Fruit fly (Drosophila melanogaster) whole organism, prepupa: ENCODE measurements around the gene Nlg4.
A peak's percentile ranks its signal among the peaks of the same experiment; 100 is the strongest.

ENCODE experiments used
- Blimp-1 ChIP-seq: fragments of 200-800 bp; sonication (Bioruptor generic); optimal IDR thresholded peaks from 3 replicates; lab custom pipeline; 2017; ENCODE audit warnings: missing biosample characterization, missing genetic modification characterization, mild to moderate bottlenecking, moderate library complexity, missing genetic modification reagents
- CG10631 ChIP-seq: fragments of 200-800 bp; sonication (Bioruptor generic); optimal IDR thresholded peaks from 2 replicates; lab custom pipeline; 2016; ENCODE audit warnings: missing biosample characterization, missing genetic modification characterization
- CG11294 ChIP-seq: fragments of 200-800 bp; sonication (Bioruptor generic); IDR thresholded peaks from 2 replicates; pipeline ENCODE4 v1.3.6; 2022; ENCODE audit warnings: missing biosample characterization, missing genetic modification characterization
- CG15336 ChIP-seq: fragments of 200-800 bp; sonication (Bioruptor generic); IDR thresholded peaks from 2 replicates; pipeline ENCODE4 v1.3.6; 2022; ENCODE audit warnings: missing biosample characterization, missing genetic modification characterization
- CG16779 ChIP-seq: fragments of 200-800 bp; sonication (Bioruptor generic); optimal IDR thresholded peaks from 3 replicates; lab custom pipeline; 2017; ENCODE audit warnings: missing biosample characterization, mild to moderate bottlenecking, missing genetic modification characterization
- CG31627 ChIP-seq: fragments of 200-800 bp; sonication (Bioruptor generic); optimal IDR thresholded peaks from 3 replicates; lab custom pipeline; 2016; ENCODE audit warnings: missing biosample characterization, missing genetic modification characterization
- CG32006 ChIP-seq: fragments of 200-800 bp; sonication (Bioruptor generic); optimal IDR thresholded peaks from 3 replicates; lab custom pipeline; 2017; ENCODE audit warnings: missing biosample characterization, mild to moderate bottlenecking, missing genetic modification characterization
- CG34406 ChIP-seq: fragments of 200-800 bp; sonication (Bioruptor generic); optimal IDR thresholded peaks from 3 replicates; lab custom pipeline; 2016; ENCODE audit warnings: missing biosample characterization, missing genetic modification characterization
- CG4318 ChIP-seq: fragments of 200-800 bp; sonication (Bioruptor generic); optimal IDR thresholded peaks from 3 replicates; lab custom pipeline; 2017; ENCODE audit warnings: missing biosample characterization, mild to moderate bottlenecking, missing genetic modification characterization
- CG6276 ChIP-seq: fragments of 200-800 bp; sonication (Bioruptor generic); optimal IDR thresholded peaks from 2 replicates; lab custom pipeline; 2017; ENCODE audit warnings: missing biosample characterization, mild to moderate bottlenecking, missing genetic modification characterization
- CG6792 ChIP-seq: fragments of 200-800 bp; sonication (Bioruptor generic); optimal IDR thresholded peaks from 3 replicates; lab custom pipeline; 2016; ENCODE audit warnings: missing biosample characterization, missing genetic modification characterization
- CG6808 ChIP-seq: fragments of 200-800 bp; sonication (Bioruptor generic); optimal IDR thresholded peaks from 3 replicates; lab custom pipeline; 2017; ENCODE audit warnings: missing biosample characterization, missing genetic modification characterization, mild to moderate bottlenecking, moderate library complexity, missing genetic modification reagents
- CG6854 ChIP-seq: fragments of 200-800 bp; sonication (Bioruptor generic); optimal IDR thresholded peaks from 2 replicates; lab custom pipeline; 2017; ENCODE audit warnings: missing biosample characterization, mild to moderate bottlenecking, missing genetic modification characterization
- CG7368 ChIP-seq: fragments of 200-800 bp; sonication (Bioruptor generic); optimal IDR thresholded peaks from 3 replicates; lab custom pipeline; 2016; ENCODE audit warnings: missing biosample characterization, missing genetic modification characterization
- CG8119 ChIP-seq: fragments of 200-800 bp; sonication (Bioruptor generic); IDR thresholded peaks from 3 replicates; pipeline ENCODE4 v1.3.6; 2022; ENCODE audit warnings: missing biosample characterization, missing genetic modification characterization
- CG8319 ChIP-seq: fragments of 200-800 bp; sonication (Bioruptor generic); optimal IDR thresholded peaks from 3 replicates; lab custom pipeline; 2016; ENCODE audit warnings: missing biosample characterization, missing genetic modification characterization
- CG8632 ChIP-seq: fragments of 200-800 bp; sonication (Bioruptor generic); optimal IDR thresholded peaks from 3 replicates; lab custom pipeline; 2016; ENCODE audit warnings: missing biosample characterization, missing genetic modification characterization
- CG9139 ChIP-seq: fragments of 200-800 bp; sonication (Bioruptor generic); optimal IDR thresholded peaks from 3 replicates; lab custom pipeline; 2017; ENCODE audit warnings: missing biosample characterization, mild to moderate bottlenecking, missing genetic modification characterization
- Eip75B ChIP-seq: fragments of 200-800 bp; sonication (Bioruptor generic); optimal IDR thresholded peaks from 3 replicates; lab custom pipeline; 2016; ENCODE audit warnings: missing biosample characterization, missing genetic modification characterization
- Eip78C ChIP-seq: fragments of 200-800 bp; sonication (Bioruptor generic); peaks from one replicate; lab custom pipeline; 2016; ENCODE audit warnings: missing biosample characterization, missing genetic modification characterization
- Eip93F ChIP-seq: fragments of 200-800 bp; sonication (Bioruptor generic); optimal IDR thresholded peaks from 2 replicates; lab custom pipeline; 2016; ENCODE audit warnings: missing biosample characterization, mild to moderate bottlenecking, missing genetic modification characterization
- Ets21C ChIP-seq: fragments of 200-800 bp; sonication (Bioruptor generic); optimal IDR thresholded peaks from 3 replicates; lab custom pipeline; 2016; ENCODE audit warnings: missing biosample characterization, missing genetic modification characterization
- Ets96B ChIP-seq: fragments of 200-800 bp; optimal IDR thresholded peaks from 2 replicates; lab custom pipeline; 2019; ENCODE audit warnings: missing biosample characterization, mild to moderate bottlenecking, missing genetic modification characterization, moderate library complexity
- Hr38 ChIP-seq: sonication (Bioruptor generic); optimal IDR thresholded peaks from 2 replicates; lab custom pipeline; 2016; ENCODE audit warnings: missing biosample characterization, missing genetic modification characterization
- Hr4 ChIP-seq: fragments of 200-800 bp; sonication (Bioruptor generic); optimal IDR thresholded peaks from 3 replicates; lab custom pipeline; 2016; ENCODE audit warnings: missing biosample characterization, missing genetic modification characterization
- OdsH ChIP-seq: fragments of 200-800 bp; sonication (Bioruptor generic); optimal IDR thresholded peaks from 3 replicates; lab custom pipeline; 2016; ENCODE audit warnings: missing biosample characterization, missing genetic modification characterization
- Sox102F ChIP-seq: fragments of 200-800 bp; sonication (Bioruptor generic); optimal IDR thresholded peaks from 2 replicates; lab custom pipeline; 2016; ENCODE audit warnings: missing biosample characterization, mild to moderate bottlenecking, missing genetic modification characterization
- Sox14 ChIP-seq: fragments of 200-800 bp; sonication (Bioruptor generic); optimal IDR thresholded peaks from 3 replicates; lab custom pipeline; 2016; ENCODE audit warnings: missing biosample characterization, missing genetic modification characterization
- Sox15 ChIP-seq: fragments of 200-800 bp; sonication (Bioruptor generic); optimal IDR thresholded peaks from 3 replicates; lab custom pipeline; 2016; ENCODE audit warnings: missing biosample characterization, missing genetic modification characterization
- acj6 ChIP-seq: fragments of 200-800 bp; sonication (Bioruptor generic); optimal IDR thresholded peaks from 3 replicates; lab custom pipeline; 2016; ENCODE audit warnings: missing biosample characterization, missing genetic modification characterization
- cyc ChIP-seq: fragments of 200-800 bp; sonication (Bioruptor generic); optimal IDR thresholded peaks from 3 replicates; lab custom pipeline; 2016; ENCODE audit warnings: missing biosample characterization, missing genetic modification characterization
- dac ChIP-seq: fragments of 200-800 bp; sonication (Bioruptor generic); optimal IDR thresholded peaks from 2 replicates; lab custom pipeline; 2017; ENCODE audit warnings: missing biosample characterization, mild to moderate bottlenecking, missing genetic modification characterization
- dsx ChIP-seq: fragments of 200-800 bp; optimal IDR thresholded peaks from 3 replicates; lab custom pipeline; 2019; ENCODE audit warnings: missing biosample characterization, mild to moderate bottlenecking, missing genetic modification characterization, moderate library complexity; ENCODE audit not compliant: poor library complexity, severe bottlenecking
- eg ChIP-seq: fragments of 200-800 bp; sonication (Bioruptor generic); IDR thresholded peaks from 3 replicates; pipeline ENCODE4 v1.3.6; 2022; ENCODE audit warnings: missing biosample characterization, missing genetic modification characterization
- esn ChIP-seq: fragments of 200-800 bp; sonication (Bioruptor generic); optimal IDR thresholded peaks from 2 replicates; lab custom pipeline; 2016; ENCODE audit warnings: missing biosample characterization, mild to moderate bottlenecking, missing genetic modification characterization, moderate library complexity
- fd85E ChIP-seq: fragments of 200-800 bp; sonication (Bioruptor generic); optimal IDR thresholded peaks from 3 replicates; lab custom pipeline; 2016; ENCODE audit warnings: missing biosample characterization, missing genetic modification characterization
- fkh ChIP-seq: fragments of 200-800 bp; sonication (Bioruptor generic); optimal IDR thresholded peaks from 3 replicates; lab custom pipeline; 2017; ENCODE audit warnings: missing biosample characterization, mild to moderate bottlenecking, missing genetic modification characterization, moderate library complexity
- lz ChIP-seq: fragments of 200-800 bp; sonication (Bioruptor generic); optimal IDR thresholded peaks from 3 replicates; lab custom pipeline; 2016; ENCODE audit warnings: missing biosample characterization, missing genetic modification characterization
- net ChIP-seq: fragments of 200-800 bp; sonication (Bioruptor generic); optimal IDR thresholded peaks from 3 replicates; lab custom pipeline; 2016; ENCODE audit warnings: missing biosample characterization, missing genetic modification characterization
- pdm3 ChIP-seq: fragments of 200-800 bp; sonication (Bioruptor generic); optimal IDR thresholded peaks from 3 replicates; lab custom pipeline; 2016; ENCODE audit warnings: missing biosample characterization, missing genetic modification characterization
- salr ChIP-seq, 2 experiments: fragments of 200-800 bp; sonication (Bioruptor generic); optimal IDR thresholded peaks; 3 replicates each; lab custom pipeline; 2016 to 2018; ENCODE audit warnings: missing biosample characterization in 2 of 2, missing genetic modification characterization in 2 of 2, mild to moderate bottlenecking in 1 of 2
- spab ChIP-seq: fragments of 200-800 bp; sonication (Bioruptor generic); optimal IDR thresholded peaks from 2 replicates; lab custom pipeline; 2017; ENCODE audit warnings: missing biosample characterization, mild to moderate bottlenecking, missing genetic modification characterization, missing genetic modification reagents
- ss ChIP-seq, 2 experiments: fragments of 200-800 bp; sonication (Bioruptor generic); optimal IDR thresholded peaks; 2 replicates in 1 of 2; 3 replicates in 1 of 2; lab custom pipeline; 2017 to 2018; ENCODE audit warnings: mild to moderate bottlenecking in 2 of 2, missing biosample characterization in 2 of 2, missing genetic modification characterization in 2 of 2, moderate library complexity in 1 of 2
- topi ChIP-seq: fragments of 200-800 bp; sonication (Bioruptor generic); optimal IDR thresholded peaks from 3 replicates; lab custom pipeline; 2016; ENCODE audit warnings: missing biosample characterization, missing genetic modification characterization
- vri ChIP-seq: fragments of 200-800 bp; sonication (Bioruptor generic); optimal IDR thresholded peaks from 3 replicates; lab custom pipeline; 2016; ENCODE audit warnings: missing biosample characterization, mild to moderate bottlenecking, missing genetic modification characterization

The Nlg4 gene

dm6 chr3R:20256278-20256979, 51.8 kb downstream of the Nlg4 start (continued):
- TF ChIP-seq ss (GFP tag; optimal IDR thresholded peaks at IDR 0.05; lab: Kevin White, UChicago): no peak
- peak; percentile 40 for TF ChIP-seq CG6808 (GFP tag; lab: Kevin White, UChicago)
- TF ChIP-seq esn (GFP tag; lab: Kevin White, UChicago): peak; percentile 26
- no peak for TF ChIP-seq topi
- no peak for TF ChIP-seq Eip75B (GFP tag; lab: Kevin White, UChicago)
- TF ChIP-seq Eip93F (GFP tag; lab: Kevin White, UChicago): no peak
- no peak for TF ChIP-seq Eip78C (GFP tag; lab: Kevin White, UChicago)
- peak; percentile 24 for TF ChIP-seq net (GFP tag; lab: Kevin White, UChicago)
- TF ChIP-seq CG8119 (GFP tag; lab: Robert Waterston, UW): no peak
- peak; percentile 27 for TF ChIP-seq pdm3
- no peak for TF ChIP-seq dac (GFP tag; lab: Kevin White, UChicago)
- TF ChIP-seq dsx (GFP tag; lab: Kevin White, UChicago): no peak
- no peak for TF ChIP-seq spab (GFP tag; lab: Kevin White, UChicago)
- no peak for TF ChIP-seq CG31627 (GFP tag; lab: Kevin White, UChicago)
- peak; percentile 11 for TF ChIP-seq OdsH (GFP tag; lab: Kevin White, UChicago)
- no peak for TF ChIP-seq eg
- TF ChIP-seq CG15336 (GFP tag; lab: Robert Waterston, UW): no peak
- TF ChIP-seq Sox14: no peak
- TF ChIP-seq vri (GFP tag; lab: Kevin White, UChicago): no peak
- TF ChIP-seq salr (GFP tag; optimal IDR thresholded peaks at IDR 0.05; lab: Kevin White, UChicago): no peak
- TF ChIP-seq CG16779: no peak
- no peak for TF ChIP-seq Ets21C (GFP tag; lab: Kevin White, UChicago)
- TF ChIP-seq CG4318: no peak
- TF ChIP-seq CG6276 (GFP tag; lab: Kevin White, UChicago): no peak
- TF ChIP-seq CG32006 (GFP tag; lab: Kevin White, UChicago): peak; percentile 34
- peak; percentile 46 for TF ChIP-seq CG10631 (GFP tag; lab: Kevin White, UChicago)
- no peak for TF ChIP-seq Sox15 (GFP tag; lab: Kevin White, UChicago)
- TF ChIP-seq CG8319 (GFP tag; lab: Kevin White, UChicago): no peak
- TF ChIP-seq cyc (GFP tag; lab: Kevin White, UChicago): no peak
- TF ChIP-seq CG6854 (GFP tag; lab: Kevin White, UChicago): no peak
- no peak for TF ChIP-seq fd85E (GFP tag; lab: Kevin White, UChicago)
- TF ChIP-seq CG7368 (GFP tag; lab: Kevin White, UChicago): no peak

DNA sequence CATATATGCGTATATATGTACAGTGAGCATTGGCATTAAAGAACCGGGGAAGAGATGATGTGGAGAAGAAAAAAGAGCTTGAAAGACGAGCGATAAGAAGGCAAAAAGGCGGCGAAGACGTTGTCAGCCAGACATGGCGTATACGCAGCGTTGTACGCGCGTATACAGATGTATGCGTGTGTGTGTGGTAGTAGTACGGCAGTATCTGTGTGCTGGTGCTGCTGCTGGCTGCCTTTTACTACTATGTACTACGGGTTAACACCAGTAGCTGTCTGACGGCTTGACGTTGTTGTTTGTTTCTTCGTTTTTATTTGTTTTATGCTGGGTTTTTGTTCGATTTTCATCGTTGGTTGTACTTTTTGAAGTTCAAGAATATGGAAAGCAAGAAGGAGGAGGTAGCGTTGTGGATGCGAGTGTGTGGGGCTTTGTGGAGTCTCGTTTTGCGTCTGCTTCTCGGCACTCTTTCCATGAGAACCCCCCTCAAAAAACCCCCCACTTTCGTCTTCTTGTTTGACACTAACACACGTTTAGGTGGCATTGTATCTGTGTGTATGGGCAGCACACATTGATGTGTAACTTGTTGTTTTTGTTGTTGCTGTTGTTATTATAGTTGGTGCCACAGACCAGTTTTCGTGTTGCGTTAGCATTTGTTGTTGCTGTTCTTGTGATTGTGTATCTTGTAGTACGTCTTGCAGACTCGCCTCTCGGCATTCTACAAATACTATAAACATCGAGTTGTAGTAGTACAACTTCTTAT, 52.7 kb downstream of the Nlg4 start:
- no peak for TF ChIP-seq fd85E (GFP tag; lab: Kevin White, UChicago)
- TF ChIP-seq net (GFP tag; lab: Kevin White, UChicago): no peak
- TF ChIP-seq Eip75B (GFP tag; lab: Kevin White, UChicago): peak; percentile 16
- peak in 1 of 2 experiments; percentile 52 for TF ChIP-seq salr (GFP tag; optimal IDR thresholded peaks at IDR 0.05; lab: Kevin White, UChicago)
- peak; percentile 75 for TF ChIP-seq CG6808 (GFP tag; lab: Kevin White, UChicago)
- no peak for TF ChIP-seq CG8632 (GFP tag; lab: Kevin White, UChicago)
- no peak for TF ChIP-seq Sox14
- peak; percentile 62 for TF ChIP-seq CG6276 (GFP tag; lab: Kevin White, UChicago)
- TF ChIP-seq Sox102F: no peak
- peak; percentile 71 for TF ChIP-seq spab (GFP tag; lab: Kevin White, UChicago)
- TF ChIP-seq CG34406 (GFP tag; lab: Kevin White, UChicago): no peak
- peak; percentile 72 for TF ChIP-seq Eip78C (GFP tag; lab: Kevin White, UChicago)
- TF ChIP-seq CG32006 (GFP tag; lab: Kevin White, UChicago): no peak
- TF ChIP-seq Blimp-1: no peak
- TF ChIP-seq pdm3: no peak
- no peak for TF ChIP-seq Sox15 (GFP tag; lab: Kevin White, UChicago)
- TF ChIP-seq CG6792: no peak
- TF ChIP-seq CG16779: peak; percentile 68
- TF ChIP-seq CG10631 (GFP tag; lab: Kevin White, UChicago): no peak
- no peak for TF ChIP-seq topi
- no peak for TF ChIP-seq CG31627 (GFP tag; lab: Kevin White, UChicago)
- no peak for TF ChIP-seq acj6 (GFP tag; lab: Kevin White, UChicago)
- no peak for TF ChIP-seq lz
- TF ChIP-seq fkh: peak; percentile 93
- TF ChIP-seq CG11294 (GFP tag; lab: Robert Waterston, UW): no peak
- peak; percentile 77 for TF ChIP-seq CG9139 (GFP tag; lab: Kevin White, UChicago)
- TF ChIP-seq Hr4 (GFP tag; lab: Kevin White, UChicago): no peak
- no peak for TF ChIP-seq Hr38 (GFP tag; lab: Kevin White, UChicago)
- peak; percentile 61 for TF ChIP-seq Ets96B (tag; lab: Kevin White, UChicago)
- TF ChIP-seq CG8119 (GFP tag; lab: Robert Waterston, UW): peak; percentile 74
- no peak for TF ChIP-seq CG7368 (GFP tag; lab: Kevin White, UChicago)
